Worm (Caenorhabditis elegans) whole organism, midembryonic: Measurements from ENCODE around the gene F09E10.5.
A peak's percentile ranks its signal among the peaks of the same experiment; 100 is the strongest.

Experiments
- T22C8.4 ChIP-seq: fragments of 200-800 bp; sonication (Bioruptor generic); IDR thresholded peaks from 2 replicates; pipeline ENCODE4 v1.3.6; 2022; ENCODE audit warnings: missing genetic modification characterization, missing compliant biosample characterization
- cog-1 ChIP-seq: sonication (generic microtip); optimal IDR thresholded peaks from 2 replicates; lab custom pipeline; 2016; ENCODE audit warnings: missing genetic modification characterization, missing compliant biosample characterization
- flt-1 ChIP-seq: fragments of 200-800 bp; sonication (Bioruptor generic); IDR thresholded peaks from 2 replicates; pipeline ENCODE4 v1.3.6; 2022; ENCODE audit warnings: missing genetic modification characterization, missing compliant biosample characterization
- klf-2 ChIP-seq: fragments of 200-800 bp; sonication (Bioruptor generic); conservative IDR thresholded peaks from 2 replicates; pipeline ENCODE4 v1.3.6; 2022; ENCODE audit warnings: missing genetic modification reagents, missing genetic modification characterization, missing compliant biosample characterization
- med-1 ChIP-seq: sonication (generic microtip); optimal IDR thresholded peaks from 2 replicates; lab custom pipeline; 2017; ENCODE audit warnings: missing genetic modification characterization, mild to moderate bottlenecking, missing compliant biosample characterization, antibody characterized with exemption, missing genetic modification reagents; ENCODE audit not compliant: insufficient read depth
- ref-1 ChIP-seq: fragments of 200-800 bp; sonication (Bioruptor generic); conservative IDR thresholded peaks from 2 replicates; pipeline ENCODE4 v1.3.6; 2022; ENCODE audit warnings: missing genetic modification reagents, missing genetic modification characterization, missing compliant biosample characterization
- tab-1 ChIP-seq: fragments of 200-800 bp; sonication (Bioruptor generic); IDR thresholded peaks from 2 replicates; pipeline ENCODE4 v1.3.6; 2022; ENCODE audit warnings: missing genetic modification characterization, missing compliant biosample characterization
- ztf-23 ChIP-seq: fragments of 200-800 bp; sonication (Bioruptor generic); IDR thresholded peaks from 2 replicates; pipeline ENCODE4 v1.3.6; 2022; ENCODE audit warnings: missing genetic modification reagents, missing genetic modification characterization, missing compliant biosample characterization
- ztf-29 ChIP-seq: fragments of 200-800 bp; sonication (Bioruptor generic); IDR thresholded peaks from 2 replicates; pipeline ENCODE4 v1.3.6; 2022; ENCODE audit warnings: missing genetic modification reagents, missing genetic modification characterization, missing compliant biosample characterization

F09E10.5 gene

DNA sequence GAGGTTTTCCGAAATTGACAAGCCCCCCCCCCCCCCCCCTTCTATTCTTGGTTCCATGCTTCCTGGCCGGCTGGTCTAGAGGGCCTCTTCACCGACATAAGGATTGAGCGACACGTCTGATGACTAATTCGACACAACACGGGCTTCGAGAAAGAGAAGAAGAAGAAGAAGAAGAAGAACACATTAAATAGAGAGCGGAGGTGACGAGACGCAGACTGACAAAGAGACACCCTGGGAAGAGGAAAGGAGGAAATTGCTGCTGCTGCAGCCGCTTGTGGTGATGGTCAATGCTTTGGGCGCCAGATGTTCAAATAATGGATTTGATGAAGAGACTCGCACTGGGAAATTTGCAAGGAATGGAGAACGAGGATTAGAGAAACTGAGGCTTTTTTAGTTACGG lies 30.4 kb upstream of the F09E10.5 start:
- TF ChIP-seq cog-1 (peak; percentile 55), ztf-29 (GFP tag; lab: Robert Waterston, UW) (no peak), flt-1 (0 out of 2 replicates have a peak, but pooled peaks have one; percentile 47)

DNA sequence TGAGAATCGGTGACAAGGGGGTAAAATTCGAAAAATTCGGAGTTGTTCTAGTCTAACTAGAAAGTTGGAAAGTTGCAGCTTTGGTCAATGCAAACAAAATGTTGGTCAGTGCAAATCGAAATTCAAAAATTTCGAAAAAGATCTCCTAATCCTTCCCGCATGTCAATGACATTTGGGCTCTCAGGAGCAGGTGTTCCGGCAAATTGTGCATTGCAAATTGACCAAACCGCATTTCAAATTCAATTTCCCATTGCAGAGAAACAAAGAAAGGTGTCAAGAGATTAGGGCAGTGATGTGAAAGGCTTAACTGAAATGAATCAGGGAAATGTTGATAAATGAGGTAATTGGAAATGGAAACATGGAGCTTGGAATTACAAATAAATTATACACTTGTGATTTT lies 29.1 kb upstream of the F09E10.5 start:
- TF ChIP-seq ztf-29 (GFP tag; lab: Robert Waterston, UW) (no peak), klf-2 (GFP tag; lab: Robert Waterston, UW) (no peak), tab-1 (GFP tag; lab: Robert Waterston, UW) (no peak), ref-1 (GFP tag; lab: Robert Waterston, UW) (no peak), cog-1 (no peak), T22C8.4 (GFP tag; lab: Robert Waterston, UW) (no peak), med-1 (GFP tag; lab: Kevin White, UChicago) (no peak), ztf-23 (GFP tag; lab: Robert Waterston, UW) (no peak), flt-1 (no peak)

DNA sequence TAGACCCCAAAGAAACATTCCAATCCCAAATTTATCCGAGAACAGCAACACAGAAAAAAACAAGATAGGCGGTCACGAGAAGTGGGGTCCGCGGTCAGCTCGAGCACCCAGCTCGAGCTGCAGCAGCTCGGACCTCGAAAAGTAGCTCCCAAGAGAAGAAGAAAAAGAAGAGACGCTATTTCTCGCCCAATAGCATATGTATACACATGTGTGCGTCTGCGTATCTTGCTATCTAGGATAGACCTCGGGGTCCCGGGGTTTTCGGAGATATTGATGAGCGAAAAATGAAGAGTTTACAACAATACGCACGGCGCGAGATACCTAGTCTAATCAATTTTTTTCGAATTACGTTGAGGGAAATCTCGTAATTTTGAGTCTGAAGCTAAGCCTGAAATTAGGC lies 27.9 kb upstream of the F09E10.5 start:
- TF ChIP-seq ztf-29 (GFP tag; lab: Robert Waterston, UW) (no peak), med-1 (GFP tag; lab: Kevin White, UChicago) (no peak), flt-1 (no peak), cog-1 (no peak), klf-2 (GFP tag; lab: Robert Waterston, UW) (no peak), ztf-23 (GFP tag; lab: Robert Waterston, UW) (no peak), ref-1 (GFP tag; lab: Robert Waterston, UW) (no peak), T22C8.4 (GFP tag; lab: Robert Waterston, UW) (no peak), tab-1 (GFP tag; lab: Robert Waterston, UW) (no peak)

DNA sequence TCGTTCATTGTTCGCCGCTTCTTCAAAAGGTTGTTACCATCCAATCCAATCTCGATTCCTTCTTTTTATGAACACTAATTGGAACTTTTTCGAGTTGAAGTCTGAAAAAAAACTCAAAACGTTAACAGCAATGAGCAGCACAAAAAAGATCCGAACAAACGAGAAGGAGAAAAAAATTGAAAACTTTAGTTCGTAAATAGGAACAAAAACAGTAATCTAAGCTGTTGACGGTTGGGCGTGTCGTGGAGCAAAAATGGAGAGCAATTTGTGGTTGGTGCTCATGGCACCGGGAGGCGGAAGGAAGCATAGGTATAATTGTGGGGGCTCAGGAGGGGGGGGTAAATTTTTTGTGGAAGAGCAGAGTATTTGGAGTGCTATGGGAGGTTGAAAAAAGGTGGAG lies 27.2 kb upstream of the F09E10.5 start, which contains the start of gene toca-1:
Gene toca-1, minus strand, starts transcription at position 101 of the 400 bp plus-strand sequence.
- TF ChIP-seq flt-1, result no peak
- TF ChIP-seq ref-1 (GFP tag; lab: Robert Waterston, UW), result no peak
- TF ChIP-seq cog-1, result no peak
- TF ChIP-seq T22C8.4 (GFP tag; lab: Robert Waterston, UW), result no peak
- TF ChIP-seq ztf-29 (GFP tag; lab: Robert Waterston, UW), result no peak
- no peak for TF ChIP-seq ztf-23 (GFP tag; lab: Robert Waterston, UW)
- TF ChIP-seq klf-2 (GFP tag; lab: Robert Waterston, UW), result no peak
- no peak for TF ChIP-seq tab-1 (GFP tag; lab: Robert Waterston, UW)
- TF ChIP-seq med-1 (GFP tag; lab: Kevin White, UChicago), result no peak

DNA sequence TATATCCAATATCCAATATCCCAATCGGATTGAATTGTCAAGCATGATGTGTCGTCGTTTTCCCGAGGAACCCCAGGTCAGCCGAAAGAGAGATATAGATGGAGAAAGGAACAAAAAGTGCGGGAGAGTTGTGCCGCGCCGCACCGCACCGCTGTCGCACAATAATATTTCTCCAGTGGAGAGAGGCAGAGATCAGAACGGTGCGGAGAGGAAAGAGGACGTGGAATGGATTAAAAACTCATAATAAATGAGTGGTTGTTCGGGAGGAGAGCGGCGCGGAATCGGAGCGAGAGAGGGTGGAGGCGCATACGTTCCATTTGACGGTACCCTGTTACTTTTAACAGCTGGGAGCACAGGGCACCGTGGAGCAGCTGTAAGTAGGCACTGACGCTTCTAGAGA lies 23.4 kb upstream of the F09E10.5 start:
- no peak for TF ChIP-seq ref-1 (GFP tag; lab: Robert Waterston, UW)
- TF ChIP-seq tab-1 (GFP tag; lab: Robert Waterston, UW), result no peak
- 0 out of 2 replicates have a peak, but pooled peaks have one; percentile 45 for TF ChIP-seq flt-1

DNA sequence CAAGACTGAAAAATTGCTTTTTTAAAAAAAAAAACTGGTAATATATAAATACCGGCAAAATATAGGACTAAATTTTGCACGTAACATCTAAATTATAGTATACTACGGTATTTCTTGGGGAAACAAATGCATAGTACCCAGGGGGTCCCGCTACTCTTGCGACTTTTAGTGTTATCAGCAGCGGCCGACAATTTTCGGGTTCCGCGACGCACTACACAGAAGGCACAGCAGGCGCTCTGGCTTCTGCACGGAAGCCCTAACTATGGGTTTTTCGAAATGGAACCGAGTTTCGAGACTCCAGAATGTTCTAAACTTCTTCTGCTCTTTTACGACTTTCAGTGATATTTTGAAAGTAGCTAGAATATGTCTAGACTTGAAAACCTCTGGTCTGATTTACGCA lies 22.4 kb upstream of the F09E10.5 start:
- TF ChIP-seq ztf-23 (GFP tag; lab: Robert Waterston, UW), result no peak
- no peak for TF ChIP-seq cog-1
- TF ChIP-seq T22C8.4 (GFP tag; lab: Robert Waterston, UW), result no peak
- TF ChIP-seq tab-1 (GFP tag; lab: Robert Waterston, UW), result no peak
- no peak for TF ChIP-seq ref-1 (GFP tag; lab: Robert Waterston, UW)
- no peak for TF ChIP-seq flt-1
- TF ChIP-seq med-1 (GFP tag; lab: Kevin White, UChicago), result no peak
- no peak for TF ChIP-seq ztf-29 (GFP tag; lab: Robert Waterston, UW)
- no peak for TF ChIP-seq klf-2 (GFP tag; lab: Robert Waterston, UW)

DNA sequence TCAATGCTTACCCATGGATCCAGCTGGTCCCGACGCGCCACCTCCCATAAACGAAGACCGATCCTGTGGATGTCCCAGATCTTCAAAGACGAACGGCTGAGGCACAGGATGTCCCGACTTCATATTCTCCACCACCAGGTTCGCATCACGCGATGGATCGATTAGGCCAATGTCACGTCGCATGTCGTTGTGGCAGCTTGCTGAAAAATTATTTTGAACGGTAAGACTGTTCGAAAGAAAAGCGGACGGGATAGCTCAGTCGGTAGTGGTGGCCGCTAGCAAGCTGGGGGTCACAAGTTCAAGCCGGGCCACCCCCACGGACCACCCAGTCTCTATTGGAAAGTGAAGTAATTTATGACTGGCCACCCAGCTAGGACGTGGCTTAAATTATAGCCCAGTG lies 19.0 kb upstream of the F09E10.5 start:
- no peak for TF ChIP-seq klf-2 (GFP tag; lab: Robert Waterston, UW)
- TF ChIP-seq med-1 (GFP tag; lab: Kevin White, UChicago), result no peak
- no peak for TF ChIP-seq flt-1
- no peak for TF ChIP-seq T22C8.4 (GFP tag; lab: Robert Waterston, UW)
- no peak for TF ChIP-seq cog-1
- no peak for TF ChIP-seq ztf-23 (GFP tag; lab: Robert Waterston, UW)
- TF ChIP-seq ztf-29 (GFP tag; lab: Robert Waterston, UW), result no peak
- TF ChIP-seq tab-1 (GFP tag; lab: Robert Waterston, UW), result no peak
- no peak for TF ChIP-seq ref-1 (GFP tag; lab: Robert Waterston, UW)

DNA sequence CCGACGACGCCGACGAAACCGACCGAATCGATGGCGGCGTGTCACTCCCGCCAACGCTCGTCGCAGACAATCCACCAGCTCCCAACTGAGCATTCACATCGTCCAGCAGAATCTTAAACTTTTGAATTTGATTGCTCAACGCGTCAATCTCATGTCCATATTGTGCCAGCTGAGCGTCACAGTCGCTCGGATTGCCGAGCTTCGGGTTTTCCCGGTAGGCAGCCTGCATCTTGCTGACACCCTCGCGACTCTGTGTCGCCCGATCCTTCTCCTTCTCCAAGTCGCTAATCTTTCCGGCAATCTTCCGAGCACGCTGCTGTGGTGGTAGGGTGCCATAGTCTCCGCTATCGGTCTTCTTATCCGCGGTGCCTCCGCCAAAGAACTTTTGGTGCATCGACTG lies 18.2 kb upstream of the F09E10.5 start:
- no peak for TF ChIP-seq ref-1 (GFP tag; lab: Robert Waterston, UW)
- no peak for TF ChIP-seq med-1 (GFP tag; lab: Kevin White, UChicago)
- TF ChIP-seq T22C8.4 (GFP tag; lab: Robert Waterston, UW), result no peak

DNA sequence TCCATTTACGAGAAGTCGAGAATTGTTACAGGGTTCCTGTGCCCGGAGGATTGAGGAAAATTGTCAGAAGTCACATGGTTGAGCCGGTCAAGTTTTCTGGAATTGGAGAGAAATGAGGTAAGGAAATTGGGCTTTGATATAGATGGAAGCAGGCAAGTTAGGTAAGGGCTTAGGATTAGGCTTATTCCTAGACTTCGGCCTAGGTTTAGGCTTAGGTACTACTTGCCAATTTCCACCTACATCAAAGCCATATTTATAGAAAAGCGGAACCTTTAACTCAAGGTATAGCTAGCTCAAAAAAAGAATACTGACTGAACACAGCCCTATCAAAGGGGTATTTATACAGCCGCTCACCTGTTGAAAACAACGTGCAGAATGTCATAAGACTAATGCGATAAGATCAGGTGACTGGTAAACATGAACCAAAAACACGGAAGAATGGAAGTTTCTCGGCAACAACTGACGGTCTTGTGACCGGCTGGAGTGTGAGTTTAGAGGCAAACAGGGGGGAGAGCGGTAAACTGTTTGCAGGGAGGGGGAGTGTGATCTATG lies 10.4 kb upstream of the F09E10.5 start:
- TF ChIP-seq tab-1 (GFP tag; lab: Robert Waterston, UW) (no peak), cog-1 (no peak), T22C8.4 (GFP tag; lab: Robert Waterston, UW) (no peak), flt-1 (no peak), ztf-23 (GFP tag; lab: Robert Waterston, UW) (no peak), ref-1 (GFP tag; lab: Robert Waterston, UW) (no peak), ztf-29 (GFP tag; lab: Robert Waterston, UW) (no peak), klf-2 (GFP tag; lab: Robert Waterston, UW) (no peak), med-1 (GFP tag; lab: Kevin White, UChicago) (no peak)
